Fruit fly (Drosophila melanogaster) whole organism, pupa: ENCODE data around the gene Prosalpha6T.

ENCODE experiments used
- CG10348 ChIP-seq: fragments of 200-800 bp; sonication (Bioruptor generic); IDR thresholded peaks from 2 replicates; pipeline ENCODE4 v1.3.6; 2022; ENCODE audit warnings: missing biosample characterization, missing genetic modification characterization
- CG32121 ChIP-seq: fragments of 200-800 bp; sonication (Bioruptor generic); IDR thresholded peaks from 2 replicates; pipeline ENCODE4 v1.3.6; 2022; ENCODE audit warnings: missing biosample characterization, missing genetic modification characterization
- CG34367 ChIP-seq: fragments of 200-800 bp; sonication (Bioruptor generic); optimal IDR thresholded peaks from 2 replicates; lab custom pipeline; 2018; ENCODE audit warnings: missing biosample characterization, mild to moderate bottlenecking, missing genetic modification characterization
- CG4496 ChIP-seq: fragments of 200-800 bp; sonication (Bioruptor generic); IDR thresholded peaks from 3 replicates; pipeline ENCODE4 v1.3.6; 2022; ENCODE audit warnings: missing biosample characterization, missing genetic modification characterization
- CG8159 ChIP-seq: fragments of 200-800 bp; sonication (Bioruptor generic); optimal IDR thresholded peaks from 3 replicates; lab custom pipeline; 2018; ENCODE audit warnings: missing biosample characterization, mild to moderate bottlenecking, missing genetic modification characterization, moderate library complexity
- D1 ChIP-seq: fragments of 200-800 bp; sonication (Bioruptor generic); optimal IDR thresholded peaks from 2 replicates; lab custom pipeline; 2018; ENCODE audit warnings: missing biosample characterization, mild to moderate bottlenecking, missing genetic modification characterization, moderate library complexity
- fd96Ca ChIP-seq: fragments of 200-800 bp; sonication (Bioruptor generic); IDR thresholded peaks from 3 replicates; pipeline ENCODE4 v1.3.6; 2022; ENCODE audit warnings: missing biosample characterization, missing genetic modification characterization

DNA sequence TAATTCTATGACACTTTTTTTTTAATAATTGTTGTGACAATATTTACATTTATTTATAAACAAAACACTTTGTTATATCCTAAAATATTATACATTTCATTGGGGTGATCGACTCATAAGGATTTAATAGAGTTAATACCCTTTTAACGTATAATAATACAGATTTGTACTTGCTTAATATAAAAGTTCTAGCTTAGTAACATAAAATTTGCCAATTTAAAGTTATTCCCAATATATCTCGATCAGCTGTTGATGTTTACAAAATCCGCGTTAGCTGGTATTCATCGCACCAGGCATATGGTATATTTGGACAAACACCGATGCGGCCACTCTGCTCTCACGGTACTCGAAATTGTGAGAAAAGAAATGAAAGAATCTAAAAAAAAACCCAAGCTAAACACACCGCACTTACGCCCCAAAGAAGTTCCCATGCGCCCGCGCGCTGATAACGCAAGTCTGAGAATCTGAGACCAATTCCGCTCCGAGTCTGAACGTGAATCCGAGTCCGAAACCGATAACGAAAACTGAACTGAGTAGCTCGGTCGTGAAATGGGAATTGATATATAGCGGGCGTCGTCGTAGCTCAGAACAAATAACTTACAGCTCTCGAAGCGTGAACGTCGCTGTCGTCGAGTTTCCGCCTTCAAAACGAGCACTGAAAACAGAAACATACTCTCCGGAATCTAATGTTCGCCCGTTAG, 28.3 kb upstream of the Prosalpha6T start, which contains the start of gene Pect:
- TF ChIP-seq CG10348 (GFP tag; lab: Robert Waterston, UW) (no peak), fd96Ca (GFP tag; lab: Robert Waterston, UW) (peak; percentile 38; the same call in 1 of the 3 replicates), CG34367 (tag; lab: Kevin White, UChicago) (no peak), CG8159 (no peak), CG4496 (GFP tag; lab: Robert Waterston, UW) (no peak), CG32121 (GFP tag; lab: Robert Waterston, UW) (no peak), D1 (tag; lab: Kevin White, UChicago) (no peak)
